Worm (Caenorhabditis elegans) whole organism, L4 larva: ENCODE results near the gene Y45G5AL.1.
A peak's percentile ranks its signal among the peaks of the same experiment; 100 is the strongest.

Experiments
- F44E2.7 ChIP-seq: fragments of 200-800 bp; sonication (Bioruptor generic); IDR thresholded peaks from 2 replicates; pipeline ENCODE4 v2.1.2; 2022; ENCODE audit warnings: missing genetic modification characterization, missing compliant biosample characterization
- F49E8.2 ChIP-seq: sonication (generic microtip); optimal IDR thresholded peaks from 2 replicates; lab custom pipeline; 2016; ENCODE audit warnings: missing compliant biosample characterization, mild to moderate bottlenecking, missing genetic modification characterization, borderline replicate concordance
- R02D3.7 ChIP-seq: fragments of 150-350 bp; sonication (generic microtip); optimal IDR thresholded peaks from 3 replicates; lab custom pipeline; 2014; ENCODE audit warnings: missing biosample characterization, missing genetic modification characterization
- aha-1 ChIP-seq: fragments of 150-350 bp; peaks from one replicate; lab custom pipeline; 2014; ENCODE audit warnings: missing biosample characterization, missing genetic modification characterization
- ama-1 ChIP-seq: fragments of 150-350 bp; optimal IDR thresholded peaks from 2 replicates; lab custom pipeline; 2014; ENCODE audit warnings: inconsistent platforms, mixed read lengths
- ceh-20 ChIP-seq: fragments of 200-800 bp; sonication (Bioruptor generic); IDR thresholded peaks from 2 replicates; pipeline ENCODE4 v1.3.6; 2022; ENCODE audit warnings: missing genetic modification reagents, missing genetic modification characterization, missing compliant biosample characterization
- ceh-28 ChIP-seq: fragments of 150-350 bp; optimal IDR thresholded peaks from 2 replicates; lab custom pipeline; 2014; ENCODE audit warnings: missing biosample characterization, missing genetic modification reagents, missing genetic modification characterization
- ceh-32 ChIP-seq: sonication (generic microtip); optimal IDR thresholded peaks from 2 replicates; lab custom pipeline; 2016; ENCODE audit warnings: mild to moderate bottlenecking, missing genetic modification characterization, missing compliant biosample characterization; ENCODE audit not compliant: poor library complexity
- ceh-44 ChIP-seq: fragments of 200-800 bp; sonication (Bioruptor generic); IDR thresholded peaks from 2 replicates; pipeline ENCODE4 v1.3.6; 2022; ENCODE audit warnings: missing genetic modification reagents, missing genetic modification characterization, missing compliant biosample characterization
- ceh-62 ChIP-seq: sonication (generic microtip); optimal IDR thresholded peaks from 2 replicates; lab custom pipeline; 2017; ENCODE audit warnings: missing biosample characterization, missing genetic modification characterization
- cey-2 ChIP-seq: sonication (generic microtip); optimal IDR thresholded peaks from 3 replicates; lab custom pipeline; 2017; ENCODE audit warnings: missing genetic modification characterization, mild to moderate bottlenecking, missing compliant biosample characterization, antibody characterized with exemption, borderline replicate concordance; ENCODE audit not compliant: insufficient read depth
- daf-8 ChIP-seq: fragments of 200-800 bp; sonication (Bioruptor generic); IDR thresholded peaks from 2 replicates; pipeline ENCODE4 v1.3.6; 2022; ENCODE audit warnings: missing genetic modification characterization, missing compliant biosample characterization
- dmd-6 ChIP-seq: fragments of 200-800 bp; sonication (Bioruptor generic); IDR thresholded peaks from 2 replicates; pipeline ENCODE4 v1.3.6; 2022; ENCODE audit warnings: missing genetic modification reagents, missing genetic modification characterization, missing compliant biosample characterization
- dmd-9 ChIP-seq: fragments of 200-800 bp; sonication (Bioruptor generic); IDR thresholded peaks from 2 replicates; pipeline ENCODE4 v1.3.6; 2022; ENCODE audit warnings: missing genetic modification reagents, missing genetic modification characterization, missing compliant biosample characterization
- dpl-1 ChIP-seq: fragments of 150-350 bp; optimal IDR thresholded peaks from 2 replicates; lab custom pipeline; 2014; ENCODE audit warnings: missing biosample characterization, missing genetic modification reagents, missing genetic modification characterization
- duxl-1 ChIP-seq: sonication (generic microtip); optimal IDR thresholded peaks from 2 replicates; lab custom pipeline; 2016; ENCODE audit warnings: mild to moderate bottlenecking, missing genetic modification characterization, moderate library complexity, missing compliant biosample characterization; ENCODE audit not compliant: poor library complexity
- egl-43 ChIP-seq: fragments of 200-800 bp; sonication (Bioruptor generic); IDR thresholded peaks from 2 replicates; pipeline ENCODE4 v1.3.6; 2022; ENCODE audit warnings: missing genetic modification reagents, missing genetic modification characterization, missing compliant biosample characterization
- fkh-10 ChIP-seq: fragments of 150-350 bp; optimal IDR thresholded peaks from 2 replicates; lab custom pipeline; 2014; ENCODE audit warnings: missing biosample characterization, missing genetic modification reagents, missing genetic modification characterization
- hmg-1.1 ChIP-seq: fragments of 200-800 bp; sonication (Bioruptor generic); IDR thresholded peaks from 2 replicates; pipeline ENCODE4 v1.3.6; 2022; ENCODE audit warnings: missing genetic modification reagents, missing genetic modification characterization, missing compliant biosample characterization
- lim-7 ChIP-seq: fragments of 200-800 bp; sonication (Bioruptor generic); IDR thresholded peaks from 2 replicates; pipeline ENCODE4 v1.3.6; 2022; ENCODE audit warnings: missing genetic modification characterization, missing compliant biosample characterization
- lin-1 ChIP-seq: fragments of 200-800 bp; sonication (Bioruptor generic); IDR thresholded peaks from 2 replicates; pipeline ENCODE4 v1.3.6; 2022; ENCODE audit warnings: missing genetic modification reagents, missing genetic modification characterization, missing compliant biosample characterization
- lin-13 ChIP-seq: fragments of 150-350 bp; optimal IDR thresholded peaks from 2 replicates; lab custom pipeline; 2014; ENCODE audit warnings: missing biosample characterization, missing genetic modification reagents, missing genetic modification characterization
- lin-15B ChIP-seq: fragments of 150-350 bp; sonication (generic microtip); optimal IDR thresholded peaks from 3 replicates; lab custom pipeline; 2014; ENCODE audit warnings: missing biosample characterization, missing genetic modification characterization
- lin-29 ChIP-seq: fragments of 200-800 bp; sonication (Bioruptor generic); IDR thresholded peaks from 2 replicates; pipeline ENCODE4 v1.3.6; 2022; ENCODE audit warnings: missing genetic modification reagents, missing genetic modification characterization, missing compliant biosample characterization
- lin-38 ChIP-seq: fragments of 200-800 bp; sonication (Bioruptor generic); IDR thresholded peaks from 2 replicates; pipeline ENCODE4 v1.3.6; 2022; ENCODE audit warnings: missing genetic modification reagents, missing genetic modification characterization, missing compliant biosample characterization
- lin-39 ChIP-seq: fragments of 150-350 bp; optimal IDR thresholded peaks from 2 replicates; lab custom pipeline; 2014; ENCODE audit warnings: missing biosample characterization, missing genetic modification reagents, missing genetic modification characterization
- madf-5 ChIP-seq, 2 experiments: fragments of 200-800 bp; sonication (Bioruptor generic); IDR thresholded peaks; 2 replicates each; pipeline ENCODE4 v1.3.6; 2022; ENCODE audit warnings: missing compliant biosample characterization in 2 of 2, missing genetic modification characterization in 2 of 2
- mdt-29 ChIP-seq: fragments of 200-800 bp; sonication (Bioruptor generic); IDR thresholded peaks from 2 replicates; pipeline ENCODE4 v1.3.6; 2022; ENCODE audit warnings: missing genetic modification reagents, missing genetic modification characterization, missing compliant biosample characterization
- mes-2 ChIP-seq: sonication (generic microtip); optimal IDR thresholded peaks from 2 replicates; lab custom pipeline; 2016; ENCODE audit warnings: missing genotype, mild to moderate bottlenecking, missing genetic modification characterization, missing compliant biosample characterization; ENCODE audit not compliant: poor library complexity, severe bottlenecking
- mxl-3 ChIP-seq: fragments of 200-800 bp; sonication (Bioruptor generic); optimal IDR thresholded peaks from 2 replicates; lab custom pipeline; 2018; ENCODE audit warnings: mild to moderate bottlenecking, missing genetic modification characterization, missing compliant biosample characterization
- nhr-28 ChIP-seq: fragments of 150-350 bp; optimal IDR thresholded peaks from 2 replicates; lab custom pipeline; 2014; ENCODE audit warnings: missing biosample characterization, missing genetic modification characterization
- nhr-41 ChIP-seq: fragments of 200-800 bp; sonication (Bioruptor generic); IDR thresholded peaks from 2 replicates; pipeline ENCODE4 v1.3.6; 2022; ENCODE audit warnings: missing genetic modification reagents, missing genetic modification characterization, missing compliant biosample characterization
- pha-4 ChIP-seq, 2 experiments: fragments of 150-350 bp in 1 of 2; fragments of 200-800 bp in 1 of 2; sonication (Bioruptor generic) in 1 of 2; IDR thresholded peaks in 1 of 2; optimal IDR thresholded peaks in 1 of 2; 2 replicates each; pipeline versions ENCODE4 v1.3.6 to Lab custom; 2014 to 2022; ENCODE audit warnings: missing genetic modification characterization in 2 of 2, missing genetic modification reagents in 2 of 2, missing biosample characterization in 1 of 2, missing compliant biosample characterization in 1 of 2
- php-3 ChIP-seq: fragments of 200-800 bp; sonication (Bioruptor generic); IDR thresholded peaks from 2 replicates; pipeline ENCODE4 v1.3.6; 2022; ENCODE audit warnings: missing genetic modification reagents, missing genetic modification characterization, missing compliant biosample characterization
- rbr-2 ChIP-seq: sonication (generic microtip); optimal IDR thresholded peaks from 2 replicates; lab custom pipeline; 2016; ENCODE audit warnings: missing genotype, missing genetic modification characterization, missing compliant biosample characterization
- saeg-2 ChIP-seq: fragments of 200-800 bp; sonication (Bioruptor generic); IDR thresholded peaks from 2 replicates; pipeline ENCODE4 v1.3.6; 2022; ENCODE audit warnings: missing genetic modification reagents, missing genetic modification characterization, missing compliant biosample characterization
- sdz-12 ChIP-seq: fragments of 200-800 bp; sonication (Bioruptor generic); optimal IDR thresholded peaks from 2 replicates; lab custom pipeline; 2018; ENCODE audit warnings: mild to moderate bottlenecking, missing genetic modification characterization, missing compliant biosample characterization
- spr-3 ChIP-seq: fragments of 200-800 bp; sonication (Bioruptor generic); optimal IDR thresholded peaks from 2 replicates; lab custom pipeline; 2018; ENCODE audit warnings: mild to moderate bottlenecking, missing genetic modification characterization, missing compliant biosample characterization
- unc-39 ChIP-seq: sonication (generic microtip); optimal IDR thresholded peaks from 2 replicates; lab custom pipeline; 2017; ENCODE audit warnings: missing biosample characterization, missing genetic modification characterization
- unc-62 ChIP-seq, 3 experiments: fragments of 150-350 bp in 1 of 3; sonication (generic microtip); optimal IDR thresholded peaks in 2 of 3; peaks in 1 of 3; 1 replicate in 1 of 3; 2 replicates in 2 of 3; lab custom pipeline; 2014 to 2017; ENCODE audit warnings: missing biosample characterization in 3 of 3, missing genetic modification characterization in 3 of 3, missing genetic modification reagents in 3 of 3, missing genotype in 1 of 3

Y45G5AL.1 gene

DNA sequence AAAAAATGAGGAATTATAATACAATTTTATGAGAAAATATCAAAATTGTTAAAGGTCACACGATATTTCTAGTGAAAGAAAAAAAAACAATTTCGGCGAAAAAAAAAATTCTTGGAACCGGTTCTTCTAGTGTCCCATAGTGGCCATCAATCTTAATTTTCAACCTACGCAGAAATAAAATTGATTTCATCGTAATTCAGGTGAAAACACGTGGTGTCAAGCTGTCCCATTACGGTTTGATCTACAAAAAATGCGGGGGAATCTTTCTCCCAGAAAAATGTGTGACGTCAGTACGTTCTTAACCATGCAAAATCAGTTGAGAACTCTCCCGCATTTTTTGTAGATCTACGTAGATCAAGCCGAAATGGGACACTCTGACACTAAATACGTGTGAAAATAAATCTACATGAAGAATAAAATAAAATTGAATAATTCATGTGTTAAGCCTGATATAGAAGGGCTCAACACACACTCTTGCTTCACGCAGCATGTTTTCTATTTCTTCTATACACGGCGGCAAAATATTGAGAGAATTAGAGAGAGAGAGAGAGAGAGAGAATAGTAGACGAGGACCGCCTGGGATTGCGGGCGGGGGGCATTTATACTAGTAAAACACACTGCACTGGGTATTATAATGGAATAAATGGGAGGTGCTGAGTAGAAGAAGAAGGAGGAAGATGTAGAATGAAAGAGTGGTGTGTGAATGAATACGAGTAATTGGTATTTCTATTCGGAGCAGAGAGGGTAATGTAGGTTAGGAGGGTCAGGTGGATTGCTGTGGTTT lies 48.6 kb downstream of the Y45G5AL.1 start:
- TF ChIP-seq dmd-6 (GFP tag; lab: Robert Waterston, UW) (peak; percentile 35; the same call in 1 of the 2 replicates), hmg-1.1 (no peak), nhr-41 (GFP tag; lab: Robert Waterston, UW) (no peak), dpl-1 (GFP tag; lab: Kevin White, UChicago) (no peak), lin-1 (GFP tag; lab: Robert Waterston, UW) (no peak), dmd-9 (GFP tag; lab: Robert Waterston, UW) (no peak), madf-5 (GFP tag; IDR thresholded peaks at IDR 0.05; lab: Robert Waterston, UW) (no peak), pha-4 (GFP tag; IDR thresholded peaks at IDR 0.05; lab: Robert Waterston, UW) (no peak), pha-4 (tag; optimal IDR thresholded peaks at IDR 0.05; lab: Kevin White, UChicago) (no peak), spr-3 (GFP tag; lab: Kevin White, UChicago) (no peak), mes-2 (tag; lab: Kevin White, UChicago) (peak; percentile 16), duxl-1 (tag; lab: Kevin White, UChicago) (no peak), lin-29 (no peak), lim-7 (GFP tag; lab: Robert Waterston, UW) (no peak), nhr-28 (peak; percentile 3), mxl-3 (GFP tag; lab: Kevin White, UChicago) (peak; percentile 8), ceh-62 (no peak), ceh-20 (GFP tag; lab: Robert Waterston, UW) (peak; percentile 43; the same call in 1 of the 2 replicates), unc-62 (GFP tag; optimal IDR thresholded peaks at IDR 0.05 in 1 of 2; lab: Kevin White, UChicago) (no peak), unc-62 (tag; optimal IDR thresholded peaks at IDR 0.05; lab: Kevin White, UChicago) (no peak), daf-8 (GFP tag; lab: Robert Waterston, UW) (no peak), ceh-28 (tag; lab: Kevin White, UChicago) (no peak), F44E2.7 (GFP tag; lab: Robert Waterston, UW) (no peak), ceh-32 (tag; lab: Kevin White, UChicago) (no peak), lin-38 (GFP tag; lab: Robert Waterston, UW) (no peak), rbr-2 (no peak), ama-1 (no peak), aha-1 (tag; lab: Kevin White, UChicago) (peak; percentile 67), egl-43 (no peak), fkh-10 (GFP tag; lab: Kevin White, UChicago) (no peak), saeg-2 (GFP tag; lab: Robert Waterston, UW) (no peak), lin-13 (GFP tag; lab: Kevin White, UChicago) (no peak), cey-2 (tag; lab: Kevin White, UChicago) (no peak), lin-39 (tag; lab: Kevin White, UChicago) (no peak), unc-39 (tag; lab: Kevin White, UChicago) (no peak), mdt-29 (GFP tag; lab: Robert Waterston, UW) (no peak), R02D3.7 (tag; lab: Kevin White, UChicago) (no peak), ceh-44 (GFP tag; lab: Robert Waterston, UW) (no peak), F49E8.2 (tag; lab: Kevin White, UChicago) (no peak), lin-15B (no peak), sdz-12 (GFP tag; lab: Kevin White, UChicago) (no peak), php-3 (GFP tag; lab: Robert Waterston, UW) (no peak)
